Fruit fly (Drosophila melanogaster): Measurements from ENCODE around the gene rst.

rst gene

DNA sequence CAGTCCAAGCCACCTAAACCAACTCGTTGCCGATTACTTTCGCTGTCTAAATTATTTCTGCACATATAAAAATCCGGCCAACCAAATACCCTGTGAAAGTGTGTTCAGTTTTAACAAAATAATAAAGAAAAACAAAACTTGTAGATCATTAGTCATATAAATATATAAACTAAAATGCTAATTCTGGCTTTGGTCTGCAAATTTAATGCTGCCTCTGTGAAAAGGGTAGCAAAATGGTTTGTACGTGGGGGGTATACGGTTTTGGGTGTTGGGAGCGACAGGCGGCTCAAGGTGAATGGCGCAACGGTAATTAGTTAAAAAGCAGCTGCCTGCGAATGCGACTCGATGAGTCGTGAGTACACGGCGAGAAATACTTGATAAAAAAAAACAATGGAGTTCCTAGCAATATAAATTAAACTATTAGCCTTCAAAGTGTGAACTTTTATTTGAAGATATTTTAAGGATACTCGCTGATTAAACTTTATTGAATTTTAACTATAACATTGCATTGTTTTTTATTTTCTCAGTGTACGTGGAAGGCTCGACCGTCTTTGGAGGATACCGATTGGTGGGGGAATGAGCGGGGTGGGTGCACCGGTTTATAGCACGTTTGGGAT lies 4.3 kb upstream of the rst start (continued):
- TF ChIP-seq dmrt99B (tag; optimal IDR thresholded peaks at IDR 0.05) (peak; percentile 44), CG17568 (GFP tag; optimal IDR thresholded peaks at IDR 0.05) (no peak), Dp (GFP tag; optimal IDR thresholded peaks at IDR 0.05) (no peak), sqz (GFP tag; optimal IDR thresholded peaks at IDR 0.05) (no peak), gt (GFP tag; IDR thresholded peaks at IDR 0.05) (no peak), hth (optimal IDR thresholded peaks at IDR 0.05) (no peak), CG1233 (GFP tag; optimal IDR thresholded peaks at IDR 0.05) (no peak), CG12769 (tag; optimal IDR thresholded peaks at IDR 0.05) (no peak), ro (GFP tag; IDR thresholded peaks at IDR 0.05) (no peak), slbo (GFP tag; IDR thresholded peaks at IDR 0.05) (peak; percentile 39; the same call in 1 of the 2 replicates), org-1 (GFP tag; optimal IDR thresholded peaks at IDR 0.05) (peak; percentile 14), kni (GFP tag; optimal IDR thresholded peaks at IDR 0.05) (no peak), CrebB (tag; optimal IDR thresholded peaks at IDR 0.05) (no peak), vnd (GFP tag; IDR thresholded peaks at IDR 0.05; ENCODE audit: partially characterized antibody) (no peak), CG7372 (GFP tag; IDR thresholded peaks at IDR 0.05) (no peak), Dip2 (GFP tag; IDR thresholded peaks at IDR 0.05) (no peak), Dip3 (GFP tag; optimal IDR thresholded peaks at IDR 0.05) (no peak), CG7271 (tag; optimal IDR thresholded peaks at IDR 0.05) (peak; percentile 8), CG9932 (GFP tag; IDR thresholded peaks at IDR 0.05) (no peak), CG4360 (GFP tag; IDR thresholded peaks at IDR 0.05) (no peak), ewg (GFP tag; optimal IDR thresholded peaks at IDR 0.05) (peak; percentile 19), Stat92E (GFP tag; optimal IDR thresholded peaks at IDR 0.05) (no peak), Hand (GFP tag; optimal IDR thresholded peaks at IDR 0.05) (no peak), D19A (tag; optimal IDR thresholded peaks at IDR 0.05) (peak; percentile 0), cas (GFP tag; IDR thresholded peaks at IDR 0.05) (no peak), her (GFP tag; optimal IDR thresholded peaks at IDR 0.05) (no peak), CG32772 (GFP tag; IDR thresholded peaks at IDR 0.05) (no peak), stwl (tag; optimal IDR thresholded peaks at IDR 0.05) (peak; percentile 24), CG17328 (GFP tag; IDR thresholded peaks at IDR 0.05) (peak; percentile 45; the same call in 1 of the 2 replicates), Oli (tag; optimal IDR thresholded peaks at IDR 0.05) (peak; percentile 24), CG13775 (GFP tag; optimal IDR thresholded peaks at IDR 0.05) (peak; percentile 32), lbe (GFP tag; optimal IDR thresholded peaks at IDR 0.05) (no peak), ab (GFP tag; optimal IDR thresholded peaks at IDR 0.05) (no peak), slp2 (GFP tag; optimal IDR thresholded peaks at IDR 0.05) (no peak), BEAF-32 (GFP tag; optimal IDR thresholded peaks at IDR 0.05) (no peak), tgo (GFP tag; IDR thresholded peaks at IDR 0.05) (no peak; the same call in 2 of the 3 replicates), Vsx1 (GFP tag; optimal IDR thresholded peaks at IDR 0.05) (no peak), fd3F (GFP tag; optimal IDR thresholded peaks at IDR 0.05) (no peak), CG10654 (GFP tag; optimal IDR thresholded peaks at IDR 0.05) (no peak), CG15073 (GFP tag; optimal IDR thresholded peaks at IDR 0.05) (no peak), cg (GFP tag; optimal IDR thresholded peaks at IDR 0.05) (no peak), CG2889 (GFP tag; IDR thresholded peaks at IDR 0.05) (no peak), B-H2 (GFP tag; optimal IDR thresholded peaks at IDR 0.05) (no peak), MTF-1 (GFP tag; optimal IDR thresholded peaks at IDR 0.05; ENCODE audit: borderline replicate concordance) (no peak), NfI (GFP tag; optimal IDR thresholded peaks at IDR 0.05) (no peak), caup (GFP tag; optimal IDR thresholded peaks at IDR 0.05; ENCODE audit: severe bottlenecking) (no peak), CG11085 (GFP tag; IDR thresholded peaks at IDR 0.05) (no peak), luna (GFP tag; optimal IDR thresholded peaks at IDR 0.05) (no peak), CG6813 (GFP tag; optimal IDR thresholded peaks at IDR 0.05) (peak; percentile 18), wdn (GFP tag; IDR thresholded peaks at IDR 0.05) (no peak)

Data from whole organism, embryonic.